Fruit fly (Drosophila melanogaster): Measurements from ENCODE around the gene CG3847.
A peak's percentile ranks its signal among the peaks of the same experiment; 100 is the strongest.

CG3847 gene

dm6 chrX:6315583-6315982, 31.3 kb upstream of the CG3847 start (continued):
- no peak for TF ChIP-seq klu (GFP tag; IDR thresholded peaks at IDR 0.05)

dm6 chrX:6316858-6317474, 29.9 kb upstream of the CG3847 start:
- TF ChIP-seq Taf1 (GFP tag; IDR thresholded peaks at IDR 0.05): peak; percentile 76
- peak; percentile 80 for TF ChIP-seq Meics (GFP tag; optimal IDR thresholded peaks at IDR 0.05)
- peak; percentile 53 for TF ChIP-seq CG12391 (tag; optimal IDR thresholded peaks at IDR 0.05)
- TF ChIP-seq phol (tag; optimal IDR thresholded peaks at IDR 0.05): peak; percentile 49
- TF ChIP-seq CG7987 (GFP tag; optimal IDR thresholded peaks at IDR 0.05): no peak
- no peak for TF ChIP-seq ro (GFP tag; IDR thresholded peaks at IDR 0.05)
- TF ChIP-seq seq (GFP tag; IDR thresholded peaks at IDR 0.05): peak; percentile 69
- TF ChIP-seq Dp (GFP tag; optimal IDR thresholded peaks at IDR 0.05): no peak
- TF ChIP-seq bcd (GFP tag; optimal IDR thresholded peaks at IDR 0.05): peak; percentile 46
- no peak for TF ChIP-seq pita (GFP tag; optimal IDR thresholded peaks at IDR 0.05)
- TF ChIP-seq Spps (tag; optimal IDR thresholded peaks at IDR 0.05): no peak
- TF ChIP-seq CG13123 (GFP tag; optimal IDR thresholded peaks at IDR 0.05): no peak
- no peak for TF ChIP-seq CG18764 (GFP tag; optimal IDR thresholded peaks at IDR 0.05)
- TF ChIP-seq exex (tag; optimal IDR thresholded peaks at IDR 0.05): peak; percentile 18
- TF ChIP-seq tll (GFP tag; optimal IDR thresholded peaks at IDR 0.05): no peak
- TF ChIP-seq CG10209 (GFP tag; optimal IDR thresholded peaks at IDR 0.05): peak; percentile 65
- peak in 1 of 2 experiments; percentile 25 for TF ChIP-seq Pdp1 (GFP tag; optimal IDR thresholded peaks at IDR 0.05)
- TF ChIP-seq grn (GFP tag; optimal IDR thresholded peaks at IDR 0.05): no peak
- TF ChIP-seq sr (GFP tag; IDR thresholded peaks at IDR 0.05): no peak
- TF ChIP-seq slbo (GFP tag; IDR thresholded peaks at IDR 0.05): peak; percentile 85
- TF ChIP-seq CG10267 (tag; optimal IDR thresholded peaks at IDR 0.05): peak; percentile 19
- TF ChIP-seq hkb (optimal IDR thresholded peaks at IDR 0.05): no peak
- peak; percentile 84 for TF ChIP-seq hkb (GFP tag; IDR thresholded peaks at IDR 0.05)
- TF ChIP-seq gt (GFP tag; IDR thresholded peaks at IDR 0.05): 0 out of 2 replicates have a peak, but pooled peaks have one; percentile 24
- TF ChIP-seq Med (GFP tag): peak; percentile 90
- peak; percentile 85 for TF ChIP-seq Hmr (GFP tag; optimal IDR thresholded peaks at IDR 0.05)
- TF ChIP-seq CG1792 (GFP tag; optimal IDR thresholded peaks at IDR 0.05): no peak
- TF ChIP-seq so (GFP tag; IDR thresholded peaks at IDR 0.05): peak; percentile 55; the same call in 1 of the 3 replicates
- no peak for TF ChIP-seq CG4360 (GFP tag; IDR thresholded peaks at IDR 0.05)
- TF ChIP-seq her (GFP tag; optimal IDR thresholded peaks at IDR 0.05): peak; percentile 21
- peak; percentile 79 for TF ChIP-seq ci (GFP tag; IDR thresholded peaks at IDR 0.05)
- no peak for TF ChIP-seq CG10274 (GFP tag; optimal IDR thresholded peaks at IDR 0.05)
- no peak for TF ChIP-seq Dip2 (GFP tag; IDR thresholded peaks at IDR 0.05)
- peak; percentile 46 for TF ChIP-seq CG8924 (tag; optimal IDR thresholded peaks at IDR 0.05)
- TF ChIP-seq onecut (GFP tag; IDR thresholded peaks at IDR 0.05): peak; percentile 55
- no peak for TF ChIP-seq hth (optimal IDR thresholded peaks at IDR 0.05)
- TF ChIP-seq dpn (GFP tag; optimal IDR thresholded peaks at IDR 0.05): peak; percentile 26 to 60
- no peak for TF ChIP-seq Elba2 (GFP tag; optimal IDR thresholded peaks at IDR 0.05)
- TF ChIP-seq YL-1 (GFP tag; optimal IDR thresholded peaks at IDR 0.05): no peak
- TF ChIP-seq chm (GFP tag; IDR thresholded peaks at IDR 0.05): peak; percentile 66; the same call in 1 of the 2 replicates
- TF ChIP-seq Poxn (GFP tag; IDR thresholded peaks at IDR 0.05): peak; percentile 29; the same call in 1 of the 2 replicates
- no peak for TF ChIP-seq CG3065 (GFP tag; optimal IDR thresholded peaks at IDR 0.05)
- TF ChIP-seq tna (GFP tag; IDR thresholded peaks at IDR 0.05; ENCODE audit: partially characterized antibody): no peak
- peak; percentile 33 for TF ChIP-seq B-H2 (GFP tag; optimal IDR thresholded peaks at IDR 0.05)
- TF ChIP-seq BtbVII (GFP tag; optimal IDR thresholded peaks at IDR 0.05): peak; percentile 51
- no peak for TF ChIP-seq Hr78 (GFP tag; optimal IDR thresholded peaks at IDR 0.05)
- TF ChIP-seq Oaz (GFP tag; IDR thresholded peaks at IDR 0.05): peak; percentile 58; the same call in 1 of the 2 replicates
- TF ChIP-seq CG15073 (GFP tag; optimal IDR thresholded peaks at IDR 0.05): no peak
